Worm (Caenorhabditis elegans) whole organism, L3 larva: ENCODE measurements around the gene osm-5.

Experiments
- R02D3.7 ChIP-seq: fragments of 150-350 bp; optimal IDR thresholded peaks from 2 replicates; lab custom pipeline; 2014; ENCODE audit warnings: missing biosample characterization, missing genetic modification characterization
- ZK546.5 ChIP-seq: sonication (generic microtip); optimal IDR thresholded peaks from 2 replicates; lab custom pipeline; 2017; ENCODE audit warnings: missing biosample characterization, missing genetic modification characterization
- ama-1 ChIP-seq: fragments of 150-350 bp; optimal IDR thresholded peaks from 2 replicates; lab custom pipeline; 2018
- ceh-28 ChIP-seq: fragments of 150-350 bp; optimal IDR thresholded peaks from 2 replicates; lab custom pipeline; 2014; ENCODE audit warnings: missing biosample characterization, missing genetic modification reagents, missing genetic modification characterization
- elt-2 ChIP-seq: sonication (generic microtip); optimal IDR thresholded peaks from 2 replicates; lab custom pipeline; 2016; ENCODE audit warnings: missing genetic modification reagents, mild to moderate bottlenecking, missing genetic modification characterization, missing compliant biosample characterization
- elt-3 ChIP-seq, 3 experiments: fragments of 150-350 bp in 1 of 3; sonication (generic microtip) in 2 of 3; optimal IDR thresholded peaks; 2 replicates in 2 of 3; 4 replicates in 1 of 3; lab custom pipeline; 2014 to 2017; ENCODE audit warnings: missing biosample characterization in 3 of 3, missing genetic modification characterization in 3 of 3
- eor-1 ChIP-seq, 2 experiments: fragments of 150-350 bp; optimal IDR thresholded peaks; 2 replicates each; lab custom pipeline; 2014 to 2018; ENCODE audit warnings: missing biosample characterization in 2 of 2, missing genetic modification characterization in 2 of 2
- fkh-10 ChIP-seq: sonication (generic microtip); optimal IDR thresholded peaks from 2 replicates; lab custom pipeline; 2017; ENCODE audit warnings: missing biosample characterization, missing genetic modification reagents, missing genetic modification characterization
- fkh-2 ChIP-seq: fragments of 150-350 bp; optimal IDR thresholded peaks from 2 replicates; lab custom pipeline; 2014; ENCODE audit warnings: missing biosample characterization, missing genetic modification reagents, missing genetic modification characterization
- fos-1 ChIP-seq: fragments of 150-350 bp; optimal IDR thresholded peaks from 2 replicates; lab custom pipeline; 2014; ENCODE audit warnings: missing biosample characterization, missing genetic modification characterization
- jun-1 ChIP-seq: fragments of 150-350 bp; optimal IDR thresholded peaks from 2 replicates; lab custom pipeline; 2014; ENCODE audit warnings: missing biosample characterization, missing genetic modification reagents, missing genetic modification characterization
- lin-39 ChIP-seq: fragments of 150-350 bp; optimal IDR thresholded peaks from 2 replicates; lab custom pipeline; 2018; ENCODE audit warnings: missing biosample characterization, missing genetic modification reagents, missing genetic modification characterization
- mml-1 ChIP-seq: fragments of 150-350 bp; sonication (generic microtip); optimal IDR thresholded peaks from 3 replicates; lab custom pipeline; 2014; ENCODE audit warnings: missing biosample characterization, missing genetic modification characterization
- nfya-1 ChIP-seq: sonication (generic microtip); optimal IDR thresholded peaks from 2 replicates; lab custom pipeline; 2017; ENCODE audit warnings: missing genetic modification characterization, mild to moderate bottlenecking, missing compliant biosample characterization, antibody characterized with exemption, moderate library complexity; ENCODE audit not compliant: insufficient read depth
- nhr-23 ChIP-seq: fragments of 150-350 bp; optimal IDR thresholded peaks from 2 replicates; lab custom pipeline; 2014; ENCODE audit warnings: missing biosample characterization, missing genetic modification reagents, missing genetic modification characterization
- nhr-237 ChIP-seq: fragments of 150-350 bp; optimal IDR thresholded peaks from 2 replicates; lab custom pipeline; 2014; ENCODE audit warnings: missing biosample characterization, missing genetic modification characterization
- nhr-28 ChIP-seq: fragments of 150-350 bp; optimal IDR thresholded peaks from 2 replicates; lab custom pipeline; 2014; ENCODE audit warnings: missing biosample characterization, missing genetic modification characterization
- nhr-43 ChIP-seq: sonication (generic microtip); optimal IDR thresholded peaks from 2 replicates; lab custom pipeline; 2016; ENCODE audit warnings: mild to moderate bottlenecking, missing genetic modification characterization, missing compliant biosample characterization; ENCODE audit not compliant: poor library complexity, severe bottlenecking
- nhr-76 ChIP-seq: fragments of 150-350 bp; sonication (generic microtip); optimal IDR thresholded peaks from 5 replicates; lab custom pipeline; 2014; ENCODE audit warnings: missing biosample characterization, missing genetic modification characterization
- pha-4 ChIP-seq: fragments of 150-350 bp; optimal IDR thresholded peaks from 2 replicates; lab custom pipeline; 2014; ENCODE audit warnings: missing biosample characterization, missing genetic modification reagents, missing genetic modification characterization
- sea-2 ChIP-seq: fragments of 150-350 bp; sonication (generic microtip); optimal IDR thresholded peaks from 4 replicates; lab custom pipeline; 2014; ENCODE audit warnings: missing biosample characterization, missing genetic modification reagents, missing genetic modification characterization
- tbx-2 ChIP-seq: sonication (generic microtip); optimal IDR thresholded peaks from 2 replicates; lab custom pipeline; 2016; ENCODE audit warnings: mild to moderate bottlenecking, missing genetic modification characterization, missing compliant biosample characterization
- unc-39 ChIP-seq: sonication (generic microtip); optimal IDR thresholded peaks from 4 replicates; lab custom pipeline; 2017; ENCODE audit warnings: missing biosample characterization, missing genetic modification characterization
- zag-1 ChIP-seq: fragments of 150-350 bp; optimal IDR thresholded peaks from 2 replicates; lab custom pipeline; 2014; ENCODE audit warnings: missing biosample characterization, missing genetic modification characterization
- ztf-11 ChIP-seq: fragments of 150-350 bp; optimal IDR thresholded peaks from 2 replicates; lab custom pipeline; 2014; ENCODE audit warnings: missing biosample characterization, missing genetic modification characterization
- ztf-4 ChIP-seq: fragments of 150-350 bp; optimal IDR thresholded peaks from 2 replicates; lab custom pipeline; 2014; ENCODE audit warnings: missing biosample characterization, missing genetic modification characterization

The osm-5 gene

ce11 chrX:3035972-3036379, 51.9 kb downstream of the osm-5 start (continued):
- TF ChIP-seq fkh-10 (GFP tag; lab: Kevin White, UChicago) (peak; percentile 59), tbx-2 (tag; lab: Kevin White, UChicago) (peak; percentile 91), ZK546.5 (peak; percentile 21), elt-2 (tag; lab: Kevin White, UChicago) (peak; percentile 72), ztf-11 (peak; percentile 37), unc-39 (tag; lab: Kevin White, UChicago) (peak; percentile 46), ztf-4 (tag; lab: Kevin White, UChicago) (peak; percentile 54), nfya-1 (tag; lab: Kevin White, UChicago) (peak; percentile 88), ama-1 (peak; percentile 71), elt-3 (tag; optimal IDR thresholded peaks at IDR 0.05; lab: Kevin White, UChicago) (peak in 1 of 3 experiments; percentile 51), fos-1 (tag; lab: Kevin White, UChicago) (peak; percentile 86)

ce11 chrX:3040021-3040420, 56.0 kb downstream of the osm-5 start:
- TF ChIP-seq elt-3 (tag; optimal IDR thresholded peaks at IDR 0.05; lab: Kevin White, UChicago) (no peak), R02D3.7 (tag; lab: Kevin White, UChicago) (no peak), jun-1 (tag; lab: Kevin White, UChicago) (no peak), sea-2 (GFP tag; lab: Kevin White, UChicago) (no peak), eor-1 (tag; optimal IDR thresholded peaks at IDR 0.05; lab: Kevin White, UChicago) (no peak), mml-1 (tag; lab: Kevin White, UChicago) (no peak), nhr-28 (tag; lab: Kevin White, UChicago) (no peak), fkh-2 (tag; lab: Kevin White, UChicago) (no peak), nhr-76 (no peak), ceh-28 (no peak), fkh-10 (GFP tag; lab: Kevin White, UChicago) (no peak), nhr-43 (no peak), nhr-237 (tag; lab: Kevin White, UChicago) (no peak), nhr-23 (tag; lab: Kevin White, UChicago) (no peak), ztf-11 (no peak)
- TF ChIP-seq, all 47 proteins: peak for 0

- TF ChIP-seq zag-1 (tag; lab: Kevin White, UChicago) (no peak), pha-4 (tag; lab: Kevin White, UChicago) (no peak), nhr-237 (tag; lab: Kevin White, UChicago) (no peak), fkh-10 (GFP tag; lab: Kevin White, UChicago) (no peak), mml-1 (tag; lab: Kevin White, UChicago) (no peak), lin-39 (tag; lab: Kevin White, UChicago) (peak; percentile 64), elt-3 (tag; optimal IDR thresholded peaks at IDR 0.05; lab: Kevin White, UChicago) (no peak), tbx-2 (tag; lab: Kevin White, UChicago) (no peak), nfya-1 (tag; lab: Kevin White, UChicago) (peak; percentile 6)
Observed at ce11 chrX:3040609-3041008, 56.5 kb downstream of the osm-5 start.
